Fruit fly (Drosophila melanogaster) whole organism, embryonic: ENCODE measurements around the gene Etl1.

Experiments
- Ada2b ChIP-seq: fragments of 200-800 bp; sonication (Bioruptor generic); IDR thresholded peaks from 2 replicates; pipeline ENCODE4 v1.3.6; 2022; ENCODE audit warnings: missing biosample characterization, missing genetic modification characterization
- CG11398 ChIP-seq: fragments of 200-800 bp; sonication (Bioruptor generic); optimal IDR thresholded peaks from 2 replicates; lab custom pipeline; 2016; ENCODE audit warnings: missing biosample characterization, missing genetic modification characterization
- CG12659 ChIP-seq: fragments of 200-800 bp; sonication (Bioruptor generic); optimal IDR thresholded peaks from 3 replicates; lab custom pipeline; 2017; ENCODE audit warnings: mild to moderate bottlenecking, missing biosample characterization, missing genetic modification reagents, missing genetic modification characterization
- CG12744 ChIP-seq: fragments of 200-800 bp; sonication (Bioruptor generic); optimal IDR thresholded peaks from 2 replicates; lab custom pipeline; 2016; ENCODE audit warnings: missing biosample characterization, missing genetic modification characterization
- CG13123 ChIP-seq: fragments of 200-800 bp; sonication (Bioruptor generic); optimal IDR thresholded peaks from 2 replicates; lab custom pipeline; 2016; ENCODE audit warnings: missing biosample characterization, missing genetic modification characterization
- CG14965 ChIP-seq: fragments of 200-800 bp; sonication (Bioruptor generic); optimal IDR thresholded peaks from 2 replicates; lab custom pipeline; 2016; ENCODE audit warnings: missing biosample characterization, missing genetic modification characterization, borderline replicate concordance
- CG17328 ChIP-seq: fragments of 200-800 bp; sonication (Bioruptor generic); IDR thresholded peaks from 2 replicates; pipeline ENCODE4 v1.3.6; 2022; ENCODE audit warnings: missing biosample characterization, missing genetic modification characterization
- CG31224 ChIP-seq: fragments of 200-800 bp; sonication (Bioruptor generic); IDR thresholded peaks from 2 replicates; pipeline ENCODE4 v1.3.6; 2022; ENCODE audit warnings: missing biosample characterization, missing genetic modification characterization
- CG3847 ChIP-seq: fragments of 200-800 bp; sonication (Bioruptor generic); IDR thresholded peaks from 2 replicates; pipeline ENCODE4 v1.3.6; 2022; ENCODE audit warnings: missing biosample characterization, missing genetic modification characterization
- CG8281 ChIP-seq: fragments of 200-800 bp; sonication (Bioruptor generic); optimal IDR thresholded peaks from 2 replicates; lab custom pipeline; 2018; ENCODE audit warnings: missing biosample characterization, mild to moderate bottlenecking, missing genetic modification characterization, moderate library complexity
- CG9215 ChIP-seq: fragments of 200-800 bp; sonication (Bioruptor generic); IDR thresholded peaks from 2 replicates; pipeline ENCODE4 v1.3.6; 2022; ENCODE audit warnings: missing biosample characterization, missing genetic modification characterization
- CG9727 ChIP-seq: fragments of 200-800 bp; sonication (Bioruptor generic); optimal IDR thresholded peaks from 3 replicates; lab custom pipeline; 2017; ENCODE audit warnings: missing biosample characterization, mild to moderate bottlenecking, missing genetic modification characterization
- CG9817 ChIP-seq: fragments of 200-800 bp; sonication (Bioruptor generic); optimal IDR thresholded peaks from 2 replicates; lab custom pipeline; 2018; ENCODE audit warnings: missing biosample characterization, mild to moderate bottlenecking, missing genetic modification characterization, moderate library complexity
- Dfd ChIP-seq, 2 experiments: fragments of >200 bp; optimal IDR thresholded peaks; 2 replicates each; lab custom pipeline; 2017; ENCODE audit warnings: missing biosample characterization in 2 of 2, missing genetic modification characterization in 2 of 2
- Dip3 ChIP-seq: fragments of 200-800 bp; sonication (Bioruptor generic); optimal IDR thresholded peaks from 3 replicates; lab custom pipeline; 2016; ENCODE audit warnings: missing biosample characterization, missing genetic modification characterization
- H2.0 ChIP-seq: fragments of 200-800 bp; sonication (Bioruptor generic); IDR thresholded peaks from 2 replicates; pipeline ENCODE4 v1.3.6; 2022; ENCODE audit warnings: missing biosample characterization, missing genetic modification characterization
- Hmr ChIP-seq: fragments of 200-800 bp; sonication (Bioruptor generic); optimal IDR thresholded peaks from 3 replicates; lab custom pipeline; 2017; ENCODE audit warnings: mild to moderate bottlenecking, missing biosample characterization, missing genetic modification reagents, missing genetic modification characterization
- Hmx ChIP-seq: fragments of 200-800 bp; sonication (Bioruptor generic); optimal IDR thresholded peaks from 2 replicates; lab custom pipeline; 2016; ENCODE audit warnings: missing biosample characterization, missing genetic modification characterization
- Kr ChIP-seq: fragments of 200-800 bp; sonication (Bioruptor generic); optimal IDR thresholded peaks from 2 replicates; lab custom pipeline; 2017; ENCODE audit warnings: missing biosample characterization, mild to moderate bottlenecking, missing genetic modification characterization
- MTF-1 ChIP-seq: fragments of 200-800 bp; sonication (Bioruptor generic); optimal IDR thresholded peaks from 2 replicates; lab custom pipeline; 2018; ENCODE audit warnings: missing biosample characterization, mild to moderate bottlenecking, missing genetic modification characterization, borderline replicate concordance
- Oli ChIP-seq: fragments of 200-800 bp; sonication (Bioruptor generic); optimal IDR thresholded peaks from 2 replicates; lab custom pipeline; 2018; ENCODE audit warnings: missing biosample characterization, mild to moderate bottlenecking, missing genetic modification characterization, moderate library complexity
- Side ChIP-seq: fragments of 200-800 bp; sonication (Bioruptor generic); optimal IDR thresholded peaks from 2 replicates; lab custom pipeline; 2016; ENCODE audit warnings: missing biosample characterization, missing genetic modification characterization
- Spps ChIP-seq: fragments of 200-800 bp; sonication (Bioruptor generic); optimal IDR thresholded peaks from 2 replicates; lab custom pipeline; 2018; ENCODE audit warnings: missing biosample characterization, mild to moderate bottlenecking, missing genetic modification characterization
- Sry-δ ChIP-seq: fragments of 200-800 bp; sonication (Bioruptor generic); optimal IDR thresholded peaks from 2 replicates; lab custom pipeline; 2016; ENCODE audit warnings: missing biosample characterization, missing genetic modification characterization
- Ssrp ChIP-seq: fragments of 200-800 bp; sonication (Bioruptor generic); optimal IDR thresholded peaks from 2 replicates; lab custom pipeline; 2018; ENCODE audit warnings: missing biosample characterization, mild to moderate bottlenecking, missing genetic modification characterization, moderate library complexity
- ab ChIP-seq: fragments of 200-800 bp; sonication (Bioruptor generic); optimal IDR thresholded peaks from 2 replicates; lab custom pipeline; 2016; ENCODE audit warnings: missing biosample characterization, missing genetic modification characterization
- cas ChIP-seq: fragments of 200-800 bp; sonication (Bioruptor generic); IDR thresholded peaks from 2 replicates; pipeline ENCODE4 v1.3.6; 2022; ENCODE audit warnings: missing biosample characterization, missing genetic modification characterization
- ci ChIP-seq: fragments of 200-800 bp; sonication (Bioruptor generic); IDR thresholded peaks from 3 replicates; pipeline ENCODE4 v1.3.6; 2022; ENCODE audit warnings: missing biosample characterization, missing genetic modification characterization
- disco-r ChIP-seq: fragments of 200-800 bp; sonication (Bioruptor generic); optimal IDR thresholded peaks from 2 replicates; lab custom pipeline; 2016; ENCODE audit warnings: missing biosample characterization, missing genetic modification characterization
- fd64A ChIP-seq: fragments of 200-800 bp; sonication (Bioruptor generic); optimal IDR thresholded peaks from 3 replicates; lab custom pipeline; 2018; ENCODE audit warnings: missing biosample characterization, mild to moderate bottlenecking, missing genetic modification characterization
- fu2 ChIP-seq: fragments of 200-800 bp; sonication (Bioruptor generic); optimal IDR thresholded peaks from 2 replicates; lab custom pipeline; 2016; ENCODE audit warnings: missing biosample characterization, missing genetic modification characterization
- gfzf ChIP-seq: fragments of 200-800 bp; sonication (Bioruptor generic); optimal IDR thresholded peaks from 2 replicates; lab custom pipeline; 2016; ENCODE audit warnings: missing biosample characterization, mild to moderate bottlenecking, missing genetic modification characterization, moderate library complexity
- gsb-n ChIP-seq: fragments of 200-800 bp; sonication (Bioruptor generic); optimal IDR thresholded peaks from 3 replicates; lab custom pipeline; 2018; ENCODE audit warnings: missing biosample characterization, mild to moderate bottlenecking, missing genetic modification characterization
- hb ChIP-seq: fragments of 200-800 bp; sonication (Bioruptor generic); IDR thresholded peaks from 3 replicates; pipeline ENCODE4 v1.3.6; 2022; ENCODE audit warnings: missing biosample characterization, missing genetic modification characterization; ENCODE audit not compliant: partially characterized antibody
- hbn ChIP-seq: fragments of 200-800 bp; sonication (Bioruptor generic); IDR thresholded peaks from 2 replicates; pipeline ENCODE4 v1.3.6; 2022; ENCODE audit warnings: missing biosample characterization, missing genetic modification characterization; ENCODE audit not compliant: partially characterized antibody
- her ChIP-seq: fragments of 200-800 bp; sonication (Bioruptor generic); optimal IDR thresholded peaks from 2 replicates; lab custom pipeline; 2016; ENCODE audit warnings: missing biosample characterization, missing genetic modification characterization
- klu ChIP-seq: fragments of 200-800 bp; sonication (Bioruptor generic); IDR thresholded peaks from 2 replicates; pipeline ENCODE4 v1.3.6; 2022; ENCODE audit warnings: missing biosample characterization, missing genetic modification characterization
- kni ChIP-seq: fragments of 200-800 bp; sonication (Bioruptor generic); optimal IDR thresholded peaks from 3 replicates; lab custom pipeline; 2017; ENCODE audit warnings: mild to moderate bottlenecking, missing biosample characterization, missing genetic modification reagents, missing genetic modification characterization
- mld ChIP-seq: fragments of 200-800 bp; sonication (Bioruptor generic); IDR thresholded peaks from 3 replicates; pipeline ENCODE4 v1.3.6; 2022; ENCODE audit warnings: missing biosample characterization, missing genetic modification characterization; ENCODE audit not compliant: partially characterized antibody
- nerfin-1 ChIP-seq: fragments of 200-800 bp; sonication (Bioruptor generic); optimal IDR thresholded peaks from 3 replicates; lab custom pipeline; 2019; ENCODE audit warnings: missing biosample characterization, mild to moderate bottlenecking, missing genetic modification characterization, moderate library complexity
- nerfin-2 ChIP-seq: fragments of 200-800 bp; sonication (Bioruptor generic); IDR thresholded peaks from 2 replicates; pipeline ENCODE4 v1.3.6; 2022; ENCODE audit warnings: missing biosample characterization, missing genetic modification characterization; ENCODE audit not compliant: partially characterized antibody
- org-1 ChIP-seq: fragments of 200-800 bp; sonication (Bioruptor generic); optimal IDR thresholded peaks from 2 replicates; lab custom pipeline; 2017; ENCODE audit warnings: missing biosample characterization, missing genetic modification characterization
- p53 ChIP-seq: fragments of 200-800 bp; sonication (Bioruptor generic); optimal IDR thresholded peaks from 2 replicates; lab custom pipeline; 2016; ENCODE audit warnings: missing biosample characterization, missing genetic modification characterization
- peb ChIP-seq: fragments of 200-800 bp; sonication (Bioruptor generic); IDR thresholded peaks from 2 replicates; pipeline ENCODE4 v1.3.6; 2022; ENCODE audit warnings: missing biosample characterization, missing genetic modification characterization
- pho ChIP-seq: fragments of 200-800 bp; sonication (Bioruptor generic); optimal IDR thresholded peaks from 2 replicates; lab custom pipeline; 2016; ENCODE audit warnings: missing biosample characterization, missing genetic modification characterization
- phol ChIP-seq: fragments of 200-800 bp; sonication (Bioruptor generic); optimal IDR thresholded peaks from 3 replicates; lab custom pipeline; 2018; ENCODE audit warnings: missing biosample characterization, mild to moderate bottlenecking, missing genetic modification characterization, moderate library complexity
- pnt ChIP-seq: fragments of 200-800 bp; sonication (Bioruptor generic); optimal IDR thresholded peaks from 3 replicates; lab custom pipeline; 2016; ENCODE audit warnings: missing biosample characterization, missing genetic modification characterization
- sna ChIP-seq: fragments of 200-800 bp; sonication (Bioruptor generic); IDR thresholded peaks from 2 replicates; pipeline ENCODE4 v1.3.6; 2022; ENCODE audit warnings: missing biosample characterization, missing genetic modification characterization; ENCODE audit not compliant: partially characterized antibody
- tio ChIP-seq: fragments of 200-800 bp; sonication (Bioruptor generic); optimal IDR thresholded peaks from 2 replicates; lab custom pipeline; 2017; ENCODE audit warnings: missing biosample characterization, missing genetic modification characterization, inconsistent platforms
- ttk ChIP-seq: fragments of 200-800 bp; sonication (Bioruptor generic); IDR thresholded peaks from 2 replicates; pipeline ENCODE4 v2.1.2; 2022; ENCODE audit warnings: missing biosample characterization, missing genetic modification characterization
- usp ChIP-seq: fragments of >200 bp; optimal IDR thresholded peaks from 2 replicates; lab custom pipeline; 2017; ENCODE audit warnings: missing biosample characterization, missing genetic modification characterization

Gene Etl1

DNA sequence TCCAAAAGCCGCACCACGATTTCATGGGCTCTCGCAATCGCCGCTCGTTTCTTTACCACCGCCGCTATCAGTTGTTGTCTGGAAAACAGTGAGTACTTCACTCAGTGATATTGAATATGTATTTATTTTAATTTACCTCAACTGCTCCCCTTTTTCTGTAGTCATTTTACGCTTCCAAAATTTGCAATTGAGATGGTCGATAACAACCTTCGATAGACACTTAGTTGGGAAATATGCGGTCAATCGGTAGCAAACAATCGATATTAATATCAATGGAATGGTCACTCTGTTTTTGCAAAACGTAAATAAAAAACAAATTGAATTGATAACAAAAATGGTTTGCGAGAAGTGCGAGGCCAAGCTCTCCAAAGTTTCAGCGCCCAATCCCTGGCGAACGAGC, 21.8 kb downstream of the Etl1 start, which contains the start of the genes CG34183 and CG4537 (continued):
- no peak for TF ChIP-seq Kr
- no peak for TF ChIP-seq kni (GFP tag; lab: Kevin White, UChicago)
- TF ChIP-seq CG14965 (GFP tag; lab: Kevin White, UChicago) = no peak
- no peak for TF ChIP-seq Ssrp (tag; lab: Kevin White, UChicago)
- peak; percentile 78; the same call in 2 of the 3 replicates for TF ChIP-seq hb
- TF ChIP-seq cas (GFP tag; lab: Robert Waterston, UW) = no peak
- TF ChIP-seq CG17328 (GFP tag; lab: Robert Waterston, UW) = 0 out of 2 replicates have a peak, but pooled peaks have one; percentile 18
- no peak for TF ChIP-seq Dip3 (GFP tag; lab: Kevin White, UChicago)
- TF ChIP-seq usp (GFP tag; lab: Kevin White, UChicago) = no peak
- TF ChIP-seq peb = no peak
- TF ChIP-seq CG13123 (GFP tag; lab: Kevin White, UChicago) = no peak
- TF ChIP-seq sna (GFP tag; lab: Robert Waterston, UW) = peak; percentile 89
- no peak for TF ChIP-seq org-1 (GFP tag; lab: Kevin White, UChicago)
- TF ChIP-seq fu2 (GFP tag; lab: Kevin White, UChicago) = no peak
- TF ChIP-seq Oli (tag; lab: Kevin White, UChicago) = no peak
- TF ChIP-seq nerfin-2 = peak; percentile 85
- no peak for TF ChIP-seq gsb-n
- TF ChIP-seq Spps (tag; lab: Kevin White, UChicago) = no peak
- no peak for TF ChIP-seq klu (GFP tag; lab: Robert Waterston, UW)
- TF ChIP-seq CG9215 (GFP tag; lab: Robert Waterston, UW) = no peak
- no peak for TF ChIP-seq pho (GFP tag; lab: Kevin White, UChicago)
- TF ChIP-seq Hmr = no peak
- no peak for TF ChIP-seq fd64A (GFP tag; lab: Kevin White, UChicago)
- no peak for TF ChIP-seq CG11398 (GFP tag; lab: Kevin White, UChicago)
- no peak for TF ChIP-seq H2.0 (GFP tag; lab: Robert Waterston, UW)
- TF ChIP-seq CG9817 (tag; lab: Kevin White, UChicago) = no peak
- peak; percentile 49 for TF ChIP-seq phol
- peak; percentile 51 for TF ChIP-seq gfzf (GFP tag; lab: Kevin White, UChicago)
- TF ChIP-seq pnt (GFP tag; lab: Kevin White, UChicago) = no peak
- no peak for TF ChIP-seq disco-r (GFP tag; lab: Kevin White, UChicago)
- no peak for TF ChIP-seq Dfd (GFP tag; optimal IDR thresholded peaks at IDR 0.05; lab: Kevin White, UChicago)
- no peak for TF ChIP-seq nerfin-1
- no peak for TF ChIP-seq ttk (GFP tag; lab: Robert Waterston, UW)
- TF ChIP-seq CG8281 (tag; lab: Kevin White, UChicago) = no peak
- TF ChIP-seq CG12659 (GFP tag; lab: Kevin White, UChicago) = peak; percentile 64
- TF ChIP-seq mld (GFP tag; lab: Robert Waterston, UW) = peak; percentile 60; the same call in 2 of the 3 replicates
- TF ChIP-seq p53 = no peak
- no peak for TF ChIP-seq MTF-1 (GFP tag; lab: Kevin White, UChicago)
- no peak for TF ChIP-seq CG3847 (GFP tag; lab: Robert Waterston, UW)
- TF ChIP-seq CG9727 (GFP tag; lab: Kevin White, UChicago) = no peak
- TF ChIP-seq tio (GFP tag; lab: Kevin White, UChicago) = no peak
- TF ChIP-seq Ada2b = no peak
- no peak for TF ChIP-seq ab (GFP tag; lab: Kevin White, UChicago)
- TF ChIP-seq hbn = peak; percentile 91
- peak; percentile 13; the same call in 1 of the 3 replicates for TF ChIP-seq ci (GFP tag; lab: Robert Waterston, UW)
- TF ChIP-seq CG12744 (GFP tag; lab: Kevin White, UChicago) = no peak
- no peak for TF ChIP-seq CG31224
- peak; percentile 3 for TF ChIP-seq her (GFP tag; lab: Kevin White, UChicago)
- TF ChIP-seq Sry-δ = peak; percentile 91
- TF ChIP-seq Hmx (GFP tag; lab: Kevin White, UChicago) = no peak
- no peak for TF ChIP-seq Side (GFP tag; lab: Kevin White, UChicago)
